Fruit fly (Drosophila melanogaster): Measurements from ENCODE around the gene Ama.
A peak's percentile ranks its signal among the peaks of the same experiment; 100 is the strongest.

Ama gene

dm6 chr3R:6760755-6761647, 1.4 kb upstream of the Ama start (continued):
- TF ChIP-seq Ravus (GFP tag; IDR thresholded peaks at IDR 0.05) (no peak), tin (GFP tag; optimal IDR thresholded peaks at IDR 0.05) (peak; percentile 34), Fer3 (tag; optimal IDR thresholded peaks at IDR 0.05) (peak; percentile 3), chn (GFP tag; optimal IDR thresholded peaks at IDR 0.05) (no peak), sima (GFP tag; optimal IDR thresholded peaks at IDR 0.05) (no peak), onecut (GFP tag; IDR thresholded peaks at IDR 0.05) (no peak), Doc3 (GFP tag; IDR thresholded peaks at IDR 0.05; ENCODE audit: partially characterized antibody) (no peak), Eip74EF (GFP tag; optimal IDR thresholded peaks at IDR 0.05) (no peak), CG8359 (GFP tag; optimal IDR thresholded peaks at IDR 0.05; ENCODE audit: borderline replicate concordance) (peak; percentile 28), ap (GFP tag; IDR thresholded peaks at IDR 0.05) (no peak), Gug (GFP tag; IDR thresholded peaks at IDR 0.05) (0 out of 4 replicates have a peak, but pooled peaks have one; percentile 21), Hmx (GFP tag; optimal IDR thresholded peaks at IDR 0.05) (no peak), Vsx1 (GFP tag; optimal IDR thresholded peaks at IDR 0.05) (no peak), luna (GFP tag; optimal IDR thresholded peaks at IDR 0.05) (no peak), psq (GFP tag; optimal IDR thresholded peaks at IDR 0.05) (no peak), bowl (GFP tag; IDR thresholded peaks at IDR 0.05) (no peak), CG14965 (GFP tag; optimal IDR thresholded peaks at IDR 0.05; ENCODE audit: borderline replicate concordance) (no peak), zf30C (GFP tag; optimal IDR thresholded peaks at IDR 0.05) (peak; percentile 68), vnd (GFP tag; IDR thresholded peaks at IDR 0.05; ENCODE audit: partially characterized antibody) (no peak), NFAT (GFP tag; IDR thresholded peaks at IDR 0.05) (no peak), CG4360 (GFP tag; IDR thresholded peaks at IDR 0.05) (no peak), otp (GFP tag; IDR thresholded peaks at IDR 0.05) (no peak; the same call in 2 of the 3 replicates), so (GFP tag; IDR thresholded peaks at IDR 0.05) (no peak), CoRest (tag; optimal IDR thresholded peaks at IDR 0.05) (peak; percentile 36), CG11093 (GFP tag; IDR thresholded peaks at IDR 0.05) (no peak), slou (GFP tag; optimal IDR thresholded peaks at IDR 0.05) (no peak), CG30431 (GFP tag; optimal IDR thresholded peaks at IDR 0.05) (no peak), CG4424 (GFP tag; optimal IDR thresholded peaks at IDR 0.05) (peak; percentile 54), Sry-δ (GFP tag; optimal IDR thresholded peaks at IDR 0.05) (no peak), zfh2 (GFP tag; optimal IDR thresholded peaks at IDR 0.05) (no peak), fd102C (GFP tag; optimal IDR thresholded peaks at IDR 0.05) (no peak), jing (GFP tag; optimal IDR thresholded peaks at IDR 0.05) (no peak), Hr3 (GFP tag; optimal IDR thresholded peaks at IDR 0.05) (peak; percentile 36), CG10147 (GFP tag; optimal IDR thresholded peaks at IDR 0.05) (no peak), fu2 (GFP tag; optimal IDR thresholded peaks at IDR 0.05) (no peak), BEAF-32 (GFP tag; optimal IDR thresholded peaks at IDR 0.05) (no peak), ab (GFP tag; optimal IDR thresholded peaks at IDR 0.05) (no peak), CG1832 (GFP tag; optimal IDR thresholded peaks at IDR 0.05) (peak; percentile 79), CG3407 (GFP tag; optimal IDR thresholded peaks at IDR 0.05) (peak; percentile 15), dimm (GFP tag; IDR thresholded peaks at IDR 0.05) (no peak), pzg (GFP tag; optimal IDR thresholded peaks at IDR 0.05) (no peak), fd64A (GFP tag; optimal IDR thresholded peaks at IDR 0.05) (no peak), Mes4 (GFP tag; optimal IDR thresholded peaks at IDR 0.05) (peak; percentile 13), CG6689 (GFP tag; IDR thresholded peaks at IDR 0.05) (no peak), CG11560 (tag; IDR thresholded peaks at IDR 0.05) (no peak), Bteb2 (GFP tag; optimal IDR thresholded peaks at IDR 0.05) (no peak), Lim3 (GFP tag; IDR thresholded peaks at IDR 0.05) (no peak), CG10366 (GFP tag; IDR thresholded peaks at IDR 0.05) (no peak), hb (GFP tag; IDR thresholded peaks at IDR 0.05; ENCODE audit: partially characterized antibody) (no peak)

All from whole organism, embryonic.